Fruit fly (Drosophila melanogaster) whole organism, prepupa: ENCODE measurements around the gene CG31224.

Experiments
- Blimp-1 ChIP-seq: fragments of 200-800 bp; sonication (Bioruptor generic); optimal IDR thresholded peaks from 3 replicates; lab custom pipeline; 2017; ENCODE audit warnings: missing biosample characterization, missing genetic modification characterization, mild to moderate bottlenecking, moderate library complexity, missing genetic modification reagents
- CG11902 ChIP-seq: fragments of 200-800 bp; sonication (Bioruptor generic); optimal IDR thresholded peaks from 3 replicates; lab custom pipeline; 2016; ENCODE audit warnings: missing biosample characterization, missing genetic modification characterization
- CG16779 ChIP-seq: fragments of 200-800 bp; sonication (Bioruptor generic); optimal IDR thresholded peaks from 3 replicates; lab custom pipeline; 2017; ENCODE audit warnings: missing biosample characterization, mild to moderate bottlenecking, missing genetic modification characterization
- CG6276 ChIP-seq: fragments of 200-800 bp; sonication (Bioruptor generic); optimal IDR thresholded peaks from 2 replicates; lab custom pipeline; 2017; ENCODE audit warnings: missing biosample characterization, mild to moderate bottlenecking, missing genetic modification characterization
- Ets96B ChIP-seq: fragments of 200-800 bp; optimal IDR thresholded peaks from 2 replicates; lab custom pipeline; 2019; ENCODE audit warnings: missing biosample characterization, mild to moderate bottlenecking, missing genetic modification characterization, moderate library complexity
- Hr39 ChIP-seq: fragments of 200-800 bp; sonication (Bioruptor generic); optimal IDR thresholded peaks from 2 replicates; lab custom pipeline; 2016; ENCODE audit warnings: missing biosample characterization, missing genetic modification characterization
- Smox ChIP-seq: fragments of 200-800 bp; sonication (Bioruptor generic); optimal IDR thresholded peaks from 3 replicates; lab custom pipeline; 2016; ENCODE audit warnings: missing biosample characterization, missing genetic modification characterization
- Sox102F ChIP-seq: fragments of 200-800 bp; sonication (Bioruptor generic); optimal IDR thresholded peaks from 2 replicates; lab custom pipeline; 2016; ENCODE audit warnings: missing biosample characterization, mild to moderate bottlenecking, missing genetic modification characterization
- Sox15 ChIP-seq: fragments of 200-800 bp; sonication (Bioruptor generic); optimal IDR thresholded peaks from 3 replicates; lab custom pipeline; 2016; ENCODE audit warnings: missing biosample characterization, missing genetic modification characterization
- achi ChIP-seq: fragments of 200-800 bp; sonication (Bioruptor generic); optimal IDR thresholded peaks from 3 replicates; lab custom pipeline; 2016; ENCODE audit warnings: missing biosample characterization, missing genetic modification characterization
- dac ChIP-seq: fragments of 200-800 bp; sonication (Bioruptor generic); optimal IDR thresholded peaks from 2 replicates; lab custom pipeline; 2017; ENCODE audit warnings: missing biosample characterization, mild to moderate bottlenecking, missing genetic modification characterization
- fd59A ChIP-seq: fragments of 200-800 bp; sonication (Bioruptor generic); optimal IDR thresholded peaks from 2 replicates; lab custom pipeline; 2017; ENCODE audit warnings: missing biosample characterization, mild to moderate bottlenecking, missing genetic modification characterization, missing genetic modification reagents
- spab ChIP-seq: fragments of 200-800 bp; sonication (Bioruptor generic); optimal IDR thresholded peaks from 2 replicates; lab custom pipeline; 2017; ENCODE audit warnings: missing biosample characterization, mild to moderate bottlenecking, missing genetic modification characterization, missing genetic modification reagents
- svp ChIP-seq: fragments of 200-800 bp; sonication (Bioruptor generic); peaks from one replicate; lab custom pipeline; 2016; ENCODE audit warnings: missing biosample characterization, missing genetic modification characterization

DNA sequence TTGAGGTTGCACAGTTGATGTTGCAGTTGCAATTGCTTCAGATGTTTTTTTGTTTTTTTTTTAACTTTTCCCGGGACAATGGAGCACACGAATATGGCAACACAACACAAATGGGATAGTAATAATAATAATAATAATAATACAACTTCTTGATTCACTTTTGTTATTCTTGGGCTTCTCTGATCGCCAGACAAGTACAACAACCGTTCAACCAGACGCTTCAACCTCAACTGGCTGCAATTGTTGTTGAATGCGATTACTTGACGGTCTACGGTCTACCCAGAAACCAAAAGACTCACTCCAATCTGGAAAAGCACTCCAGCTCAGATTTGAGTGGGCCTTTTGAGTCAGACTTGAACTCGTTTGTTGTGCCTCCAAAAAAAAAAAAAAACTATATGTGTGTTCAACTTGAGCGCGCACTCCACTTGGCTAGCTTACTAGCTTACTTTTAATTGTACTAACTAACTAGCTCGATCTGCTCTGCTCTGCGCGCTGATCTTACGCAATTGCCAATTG, 17.8 kb downstream of the CG31224 start, which contains the start of gene CG14301:
- no peak for TF ChIP-seq CG11902 (GFP tag; lab: Kevin White, UChicago)
- TF ChIP-seq dac (GFP tag; lab: Kevin White, UChicago): no peak
- no peak for TF ChIP-seq Sox102F (GFP tag; lab: Kevin White, UChicago)
- no peak for TF ChIP-seq Smox (GFP tag; lab: Kevin White, UChicago)
- no peak for TF ChIP-seq CG16779 (tag; lab: Kevin White, UChicago)
- TF ChIP-seq CG6276 (GFP tag; lab: Kevin White, UChicago): no peak
- no peak for TF ChIP-seq spab
- no peak for TF ChIP-seq Ets96B (tag; lab: Kevin White, UChicago)
- TF ChIP-seq fd59A (GFP tag; lab: Kevin White, UChicago): no peak
- TF ChIP-seq svp (GFP tag; lab: Kevin White, UChicago): no peak
- TF ChIP-seq Blimp-1 (GFP tag; lab: Kevin White, UChicago): no peak
- no peak for TF ChIP-seq Hr39
- no peak for TF ChIP-seq achi (GFP tag; lab: Kevin White, UChicago)
- TF ChIP-seq Sox15 (GFP tag; lab: Kevin White, UChicago): no peak
